Fruit fly (Drosophila melanogaster): ENCODE measurements around the gene colt.

The colt gene

dm6 chr2L:2729882-2730281 is 40.0 kb downstream of the colt start (continued):
- TF ChIP-seq CG16779 (GFP tag; IDR thresholded peaks at IDR 0.05) (peak; percentile 64; the same call in 1 of the 2 replicates), rib (GFP tag; IDR thresholded peaks at IDR 0.05) (no peak), CG2889 (GFP tag; IDR thresholded peaks at IDR 0.05) (no peak), CG4820 (GFP tag; optimal IDR thresholded peaks at IDR 0.05) (no peak), ATbp (GFP tag; optimal IDR thresholded peaks at IDR 0.05) (no peak), Optix (GFP tag; IDR thresholded peaks at IDR 0.05) (no peak), CG10147 (GFP tag; optimal IDR thresholded peaks at IDR 0.05) (no peak), Abd-B (GFP tag; optimal IDR thresholded peaks at IDR 0.05) (no peak), Eip74EF (GFP tag; optimal IDR thresholded peaks at IDR 0.05) (no peak), Dip2 (GFP tag; IDR thresholded peaks at IDR 0.05) (no peak), CG18011 (GFP tag; optimal IDR thresholded peaks at IDR 0.05) (no peak), HLH3B (GFP tag; IDR thresholded peaks at IDR 0.05) (no peak), CG7786 (GFP tag; optimal IDR thresholded peaks at IDR 0.05) (no peak), lab (GFP tag; optimal IDR thresholded peaks at IDR 0.05) (peak; percentile 74), CG13424 (tag; optimal IDR thresholded peaks at IDR 0.05) (peak; percentile 31), CG5180 (GFP tag; optimal IDR thresholded peaks at IDR 0.05) (no peak), CG17802 (tag; optimal IDR thresholded peaks at IDR 0.05) (no peak), tll (GFP tag; optimal IDR thresholded peaks at IDR 0.05) (no peak), nau (GFP tag; optimal IDR thresholded peaks at IDR 0.05) (peak; percentile 3), CG12744 (GFP tag; optimal IDR thresholded peaks at IDR 0.05) (no peak), Sin3A (optimal IDR thresholded peaks at IDR 0.05) (no peak), CG15073 (GFP tag; optimal IDR thresholded peaks at IDR 0.05) (no peak), CG11085 (GFP tag; IDR thresholded peaks at IDR 0.05) (peak; percentile 49; the same call in 1 of the 2 replicates), CG7928 (GFP tag; optimal IDR thresholded peaks at IDR 0.05) (no peak), Dip3 (GFP tag; optimal IDR thresholded peaks at IDR 0.05) (peak; percentile 37), crol (GFP tag; IDR thresholded peaks at IDR 0.05) (no peak), CG4424 (GFP tag; optimal IDR thresholded peaks at IDR 0.05) (peak; percentile 24), Chrac-16 (GFP tag; optimal IDR thresholded peaks at IDR 0.05) (no peak), CG32532 (GFP tag; IDR thresholded peaks at IDR 0.05) (peak; percentile 86), mirr (GFP tag; optimal IDR thresholded peaks at IDR 0.05) (peak; percentile 62), bab2 (GFP tag; optimal IDR thresholded peaks at IDR 0.05) (no peak), tgo (GFP tag; IDR thresholded peaks at IDR 0.05) (peak; percentile 34; the same call in 2 of the 3 replicates), CG1602 (GFP tag; optimal IDR thresholded peaks at IDR 0.05) (no peak), CG10366 (GFP tag; IDR thresholded peaks at IDR 0.05) (peak; percentile 39; the same call in 1 of the 2 replicates), bigmax (GFP tag; optimal IDR thresholded peaks at IDR 0.05) (no peak), tna (GFP tag; IDR thresholded peaks at IDR 0.05; ENCODE audit: partially characterized antibody) (no peak), Doc2 (GFP tag; IDR thresholded peaks at IDR 0.05) (no peak), CG8388 (GFP tag; optimal IDR thresholded peaks at IDR 0.05) (no peak), vnd (GFP tag; IDR thresholded peaks at IDR 0.05; ENCODE audit: partially characterized antibody) (no peak), so (GFP tag; IDR thresholded peaks at IDR 0.05) (no peak), CG32767 (GFP tag; IDR thresholded peaks at IDR 0.05) (no peak), Med (GFP tag) (peak; percentile 91), lilli (GFP tag; optimal IDR thresholded peaks at IDR 0.05) (peak; percentile 42), CG17186 (GFP tag; optimal IDR thresholded peaks at IDR 0.05) (no peak), Trl (optimal IDR thresholded peaks at IDR 0.05) (no peak), Trl (GFP tag; optimal IDR thresholded peaks at IDR 0.05) (peak; percentile 6), CG6791 (GFP tag; IDR thresholded peaks at IDR 0.05; ENCODE audit: partially characterized antibody) (no peak), ssp (GFP tag; IDR thresholded peaks at IDR 0.05) (no peak), fd64A (GFP tag; optimal IDR thresholded peaks at IDR 0.05) (no peak), tin (GFP tag; optimal IDR thresholded peaks at IDR 0.05) (peak; percentile 40), CG16815 (GFP tag; optimal IDR thresholded peaks at IDR 0.05) (no peak), schlank (tag; optimal IDR thresholded peaks at IDR 0.05) (peak; percentile 15)
